Fruit fly (Drosophila melanogaster) whole organism: ENCODE measurements around the gene Ctr9.

ENCODE experiments used
- CG8478 ChIP-seq: fragments of >200 bp; optimal IDR thresholded peaks from 2 replicates; lab custom pipeline; 2018; ENCODE audit warnings: inconsistent platforms
- pan ChIP-seq: fragments of >200 bp; optimal IDR thresholded peaks from 2 replicates; lab custom pipeline; 2017
- usp ChIP-seq: fragments of >200 bp; optimal IDR thresholded peaks from 2 replicates; lab custom pipeline; 2017; ENCODE audit warnings: missing biosample characterization, missing genetic modification characterization, mixed read lengths

DNA sequence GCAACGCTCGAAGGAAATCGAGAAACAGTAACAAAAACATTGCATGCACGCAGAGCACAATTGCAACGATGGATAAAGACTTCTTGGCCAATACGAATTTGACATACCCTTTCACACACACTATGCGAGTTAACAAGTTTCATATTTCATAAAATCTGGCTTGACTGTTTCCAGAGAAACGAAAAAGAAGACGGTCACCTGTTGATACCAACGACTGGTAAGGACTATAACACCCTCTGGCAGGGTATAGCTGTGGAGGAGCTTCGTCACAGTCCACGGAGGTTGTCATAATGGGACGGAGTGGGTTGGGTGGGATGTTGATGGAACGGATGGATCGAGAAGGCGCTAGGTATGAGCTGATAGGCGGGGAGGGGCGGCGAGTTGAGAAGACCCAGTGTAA lies 41.2 kb downstream of the Ctr9 start:
- no peak for TF ChIP-seq usp (GFP tag; lab: Kevin White, UChicago)
- TF ChIP-seq CG8478: no peak
- TF ChIP-seq pan (lab: Kevin White, UChicago): no peak
